Worm (Caenorhabditis elegans) whole organism, mixed stage, embryonic: ENCODE results near the gene srd-26.
A peak's percentile ranks its signal among the peaks of the same experiment; 100 is the strongest.

ENCODE experiments used
- M03D4.4 ChIP-seq: sonication (generic microtip); optimal IDR thresholded peaks from 2 replicates; lab custom pipeline; 2017; ENCODE audit warnings: mild to moderate bottlenecking, missing genetic modification characterization, missing compliant biosample characterization
- blmp-1 ChIP-seq: fragments of 150-350 bp; optimal IDR thresholded peaks from 2 replicates; lab custom pipeline; 2014; ENCODE audit warnings: missing biosample characterization, missing genetic modification characterization
- ceh-83 ChIP-seq: fragments of 200-800 bp; sonication (Bioruptor generic); optimal IDR thresholded peaks from 2 replicates; lab custom pipeline; 2018; ENCODE audit warnings: mild to moderate bottlenecking, missing genetic modification characterization, missing compliant biosample characterization
- ces-1 ChIP-seq: fragments of 150-350 bp; optimal IDR thresholded peaks from 2 replicates; lab custom pipeline; 2014; ENCODE audit warnings: missing biosample characterization, missing genetic modification reagents, missing genetic modification characterization
- elt-3 ChIP-seq: fragments of 150-350 bp; optimal IDR thresholded peaks from 2 replicates; lab custom pipeline; 2014; ENCODE audit warnings: missing biosample characterization, missing genetic modification characterization
- mep-1 ChIP-seq: fragments of 150-350 bp; optimal IDR thresholded peaks from 2 replicates; lab custom pipeline; 2017; ENCODE audit warnings: missing biosample characterization, missing genetic modification reagents, missing genetic modification characterization, inconsistent platforms
- nhr-237 ChIP-seq: fragments of 150-350 bp; optimal IDR thresholded peaks from 2 replicates; lab custom pipeline; 2014; ENCODE audit warnings: missing biosample characterization, missing genetic modification characterization
- nhr-76 ChIP-seq: sonication (generic microtip); optimal IDR thresholded peaks from 2 replicates; lab custom pipeline; 2017; ENCODE audit warnings: missing biosample characterization, missing genetic modification characterization
- snpc-4 ChIP-seq: fragments of 150-350 bp; optimal IDR thresholded peaks from 2 replicates; lab custom pipeline; 2014; ENCODE audit warnings: missing biosample characterization, missing genetic modification characterization
- unc-39 ChIP-seq: fragments of 150-350 bp; optimal IDR thresholded peaks from 2 replicates; lab custom pipeline; 2014; ENCODE audit warnings: missing biosample characterization, missing genetic modification characterization
- unc-62 ChIP-seq: fragments of 150-350 bp; optimal IDR thresholded peaks from 2 replicates; lab custom pipeline; 2014; ENCODE audit warnings: missing biosample characterization, missing genetic modification reagents, missing genetic modification characterization
- ztf-11 ChIP-seq: fragments of 150-350 bp; optimal IDR thresholded peaks from 2 replicates; lab custom pipeline; 2014; ENCODE audit warnings: missing biosample characterization, missing genetic modification characterization

- no peak for TF ChIP-seq nhr-237 (tag; lab: Kevin White, UChicago)
- TF ChIP-seq ces-1 (GFP tag; lab: Kevin White, UChicago): peak; percentile 93
- TF ChIP-seq unc-39 (tag; lab: Kevin White, UChicago): no peak
- TF ChIP-seq blmp-1: no peak
- no peak for TF ChIP-seq unc-62 (GFP tag; lab: Kevin White, UChicago)
- TF ChIP-seq nhr-76 (tag; lab: Kevin White, UChicago): no peak
- TF ChIP-seq elt-3 (tag; lab: Kevin White, UChicago): no peak
- no peak for TF ChIP-seq ztf-11 (tag; lab: Kevin White, UChicago)
- TF ChIP-seq mep-1 (tag; lab: Kevin White, UChicago): no peak
- TF ChIP-seq snpc-4 (tag; lab: Kevin White, UChicago): no peak
- TF ChIP-seq M03D4.4: no peak
- no peak for TF ChIP-seq ceh-83 (GFP tag; lab: Kevin White, UChicago)
Observed at ce11 chrV:14130226-14130625, 32.6 kb downstream of the srd-26 start.
